Worm (Caenorhabditis elegans) whole organism, L4/young adult: ENCODE measurements around the gene lrr-1.

Source experiments
- W03F9.2 ChIP-seq: fragments of 150-350 bp; optimal IDR thresholded peaks from 2 replicates; lab custom pipeline; 2014; ENCODE audit warnings: missing biosample characterization, missing genetic modification characterization
- dao-5 ChIP-seq: sonication (generic microtip); optimal IDR thresholded peaks from 2 replicates; lab custom pipeline; 2016; ENCODE audit warnings: missing genotype, missing genetic modification characterization, moderate library complexity, missing compliant biosample characterization
- him-1 ChIP-seq: sonication (generic microtip); optimal IDR thresholded peaks from 2 replicates; lab custom pipeline; 2016; ENCODE audit warnings: missing genotype, missing genetic modification reagents, missing genetic modification characterization, missing compliant biosample characterization

The lrr-1 gene

DNA sequence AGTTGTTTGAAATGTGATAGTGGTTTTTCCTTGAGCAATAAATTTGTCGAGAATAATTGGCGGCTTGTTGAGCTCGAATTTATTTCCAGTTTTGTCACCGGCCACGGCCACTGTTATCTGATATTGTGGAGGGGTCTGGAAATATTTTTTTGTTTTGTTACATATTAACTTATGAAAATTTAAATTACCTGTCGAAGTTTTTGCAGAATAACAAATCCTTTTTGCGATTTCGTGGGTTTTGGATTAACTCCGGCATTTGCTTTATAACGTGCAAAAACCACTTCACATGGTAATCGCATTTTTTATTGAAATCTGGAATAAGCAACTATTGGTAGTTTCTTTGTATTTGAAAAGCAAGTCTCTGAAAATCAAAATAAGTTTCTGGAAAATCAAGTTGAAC lies at the start of gene lrr-1:
Gene lrr-1, minus strand, starts transcription at position 312 of the 400 bp plus-strand sequence.
- TF ChIP-seq W03F9.2 (tag; lab: Kevin White, UChicago) (no peak), him-1 (tag; lab: Kevin White, UChicago) (no peak), dao-5 (tag; lab: Kevin White, UChicago) (no peak)

DNA sequence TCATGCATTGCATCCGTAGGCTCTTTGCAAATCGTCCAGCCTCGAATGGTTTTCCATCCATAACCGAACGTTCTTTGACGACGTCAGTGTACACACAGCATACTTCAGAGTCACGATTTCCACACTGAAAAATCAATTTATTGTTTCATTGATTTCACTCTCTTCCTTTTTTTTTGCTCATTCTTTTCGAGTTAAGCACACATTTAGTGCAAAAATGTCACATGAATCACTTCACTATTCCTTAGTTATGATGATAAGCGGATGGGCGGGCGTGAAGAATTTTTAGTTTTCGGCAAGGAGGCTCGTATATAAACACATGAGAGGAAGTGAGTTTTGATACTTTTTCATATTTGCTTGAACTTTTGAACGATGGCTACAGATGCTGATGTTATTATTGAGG lies 49.2 kb upstream of the lrr-1 start, which contains the start of gene txt-9:
Gene txt-9, plus strand, starts transcription at position 336 of the 400 bp plus-strand sequence.
- TF ChIP-seq W03F9.2 (tag; lab: Kevin White, UChicago): no peak
- TF ChIP-seq him-1 (tag; lab: Kevin White, UChicago): no peak
- no peak for TF ChIP-seq dao-5 (tag; lab: Kevin White, UChicago)

DNA sequence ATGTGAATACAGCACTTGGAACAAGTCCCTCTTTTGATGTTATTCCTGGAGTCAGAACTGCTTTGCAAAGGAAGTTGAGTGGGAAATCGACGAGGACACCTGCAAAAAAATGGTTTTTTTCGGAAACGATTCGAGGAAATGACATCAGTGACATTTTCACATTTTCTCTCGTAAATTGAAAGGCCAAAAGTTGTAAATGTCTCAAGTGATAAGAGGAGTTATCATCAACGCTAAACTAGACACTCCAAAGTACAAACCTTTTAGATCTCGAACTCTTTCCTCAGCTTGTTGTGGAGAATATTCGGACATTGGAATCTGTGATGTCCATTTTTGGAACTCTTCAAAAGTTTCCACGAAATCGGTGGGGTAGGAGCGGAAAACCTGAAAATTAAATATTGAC lies 48.0 kb upstream of the lrr-1 start:
- TF ChIP-seq W03F9.2 (tag; lab: Kevin White, UChicago): no peak
- no peak for TF ChIP-seq him-1 (tag; lab: Kevin White, UChicago)
- no peak for TF ChIP-seq dao-5 (tag; lab: Kevin White, UChicago)

DNA sequence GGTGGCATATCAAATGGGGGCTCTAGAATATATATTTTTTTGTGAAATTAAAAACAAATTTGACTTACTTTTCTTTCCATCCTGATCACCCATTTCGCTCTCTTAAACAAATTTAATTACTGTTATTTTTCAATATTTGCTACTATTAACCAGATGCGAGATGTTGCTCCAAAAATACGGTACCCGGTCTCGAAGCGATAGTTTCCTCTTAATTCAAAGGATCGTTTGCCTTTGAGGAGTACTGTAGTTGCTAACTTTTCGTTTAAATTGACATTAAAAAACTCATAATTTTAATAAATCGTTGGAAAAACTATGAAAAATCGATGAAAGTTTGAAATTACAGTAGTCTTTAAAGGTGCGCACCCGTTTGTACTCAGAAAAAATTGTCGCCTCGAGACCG lies 47.1 kb upstream of the lrr-1 start, which contains the start of gene C04G6.4:
Gene C04G6.4, minus strand, starts transcription at position 101 of the 400 bp plus-strand sequence.
- TF ChIP-seq dao-5 (tag; lab: Kevin White, UChicago): no peak
- no peak for TF ChIP-seq W03F9.2 (tag; lab: Kevin White, UChicago)
- no peak for TF ChIP-seq him-1 (tag; lab: Kevin White, UChicago)

DNA sequence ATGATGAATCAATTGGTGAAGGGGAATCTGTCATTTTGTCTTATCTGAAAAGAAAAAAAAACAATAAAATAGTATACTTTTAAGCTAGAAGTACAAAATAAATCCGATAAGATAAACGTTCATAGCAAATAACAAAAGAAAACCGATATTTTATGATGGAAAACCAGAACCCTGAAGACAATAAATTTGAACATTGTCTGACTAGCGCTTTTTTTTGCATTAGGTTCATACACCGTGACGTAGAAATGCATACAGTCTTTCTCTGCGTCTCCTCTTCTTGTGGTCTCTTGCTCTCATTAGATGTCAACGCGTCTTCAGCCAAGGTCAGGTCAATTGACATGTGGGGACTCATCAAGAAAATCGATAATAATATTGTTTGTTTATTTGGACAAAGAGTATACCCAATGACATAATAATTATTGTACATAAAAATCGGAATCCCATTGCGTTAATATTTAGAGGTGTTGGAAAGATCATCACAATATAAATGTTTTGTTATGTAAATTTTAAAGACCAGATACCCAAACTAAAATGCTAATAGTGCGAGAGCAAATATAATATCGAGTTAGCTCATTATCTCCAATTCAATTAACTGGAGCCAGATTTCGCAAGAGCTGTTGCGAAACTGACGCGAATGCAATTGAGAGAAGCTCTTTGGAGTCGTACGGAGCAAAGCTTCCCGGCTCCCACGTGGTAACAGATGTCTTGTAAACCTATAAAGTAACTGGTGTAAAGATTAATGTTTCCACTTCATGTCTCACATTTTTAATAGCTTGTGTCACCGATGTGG lies 45.1 kb upstream of the lrr-1 start, which contains the start of gene dsh-2:
Gene dsh-2, minus strand, starts transcription at position 51 of the 790 bp plus-strand sequence.
- TF ChIP-seq dao-5 (tag; lab: Kevin White, UChicago): no peak
- TF ChIP-seq W03F9.2 (tag; lab: Kevin White, UChicago): peak; percentile 45

DNA sequence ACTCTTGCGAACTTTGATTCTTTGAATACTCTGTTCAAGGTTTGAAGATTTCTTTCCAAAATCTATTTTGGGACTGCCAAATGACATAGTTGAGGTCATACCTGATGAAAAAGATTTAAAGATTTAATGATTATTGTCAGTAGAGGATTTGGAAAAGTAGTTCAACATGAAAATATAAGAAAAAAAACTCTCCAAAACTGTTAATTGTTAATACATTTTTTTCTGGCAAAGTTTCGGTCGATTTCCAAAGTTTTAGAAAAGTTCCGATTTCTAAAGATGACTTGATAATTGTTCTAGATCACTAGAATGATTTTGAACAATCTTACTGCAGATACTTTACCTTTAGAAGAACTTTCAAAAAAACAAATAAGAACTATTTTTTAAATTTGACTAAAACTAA lies 35.0 kb upstream of the lrr-1 start, which contains the start of gene C27A2.7:
Gene C27A2.7, minus strand, starts transcription at position 101 of the 400 bp plus-strand sequence.
- no peak for TF ChIP-seq dao-5 (tag; lab: Kevin White, UChicago)
- TF ChIP-seq W03F9.2 (tag; lab: Kevin White, UChicago): no peak
- no peak for TF ChIP-seq him-1 (tag; lab: Kevin White, UChicago)

DNA sequence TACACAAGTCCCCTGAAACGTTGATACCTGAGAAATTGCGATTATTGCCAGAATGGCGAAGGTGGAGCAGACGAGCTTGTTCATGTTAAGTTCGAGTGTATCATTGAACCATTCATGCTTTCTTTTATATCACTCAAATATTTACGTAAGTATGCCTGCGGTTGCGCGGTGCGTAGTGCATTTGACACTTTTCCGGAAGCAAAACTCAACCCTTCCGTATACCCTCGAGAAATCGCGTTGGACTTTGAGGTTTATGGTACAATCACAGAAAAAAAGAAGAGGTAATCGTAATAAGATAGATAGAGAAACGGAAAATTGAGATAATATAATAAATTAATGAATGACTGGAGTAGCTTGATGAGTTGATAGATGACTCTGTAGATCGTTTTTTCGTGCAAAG lies 33.3 kb upstream of the lrr-1 start, which contains the start of gene idpb-2:
Gene idpb-2, minus strand, starts transcription at position 101 of the 400 bp plus-strand sequence.
- no peak for TF ChIP-seq him-1 (tag; lab: Kevin White, UChicago)
- TF ChIP-seq dao-5 (tag; lab: Kevin White, UChicago): no peak
- TF ChIP-seq W03F9.2 (tag; lab: Kevin White, UChicago): no peak

DNA sequence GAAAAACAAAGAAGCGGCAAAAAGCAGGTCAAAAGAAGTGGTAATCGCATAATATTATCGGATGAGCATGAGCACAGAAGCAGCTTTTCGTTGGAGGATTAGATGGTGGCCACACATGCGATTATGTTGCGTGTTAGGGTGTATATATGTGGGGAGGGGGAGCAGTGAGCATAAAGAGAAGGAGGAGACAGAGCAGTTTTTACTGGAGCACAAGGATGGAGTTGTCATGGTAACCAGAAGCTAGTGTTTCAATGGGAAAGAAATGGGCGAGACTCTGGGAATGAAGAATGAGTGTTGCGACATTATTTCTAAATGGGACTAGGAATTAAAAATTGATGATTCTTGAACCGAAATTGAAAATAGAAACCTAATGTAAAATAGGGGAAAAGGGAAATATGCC lies 31.7 kb upstream of the lrr-1 start, which contains the start of gene C27A2.8:
Gene C27A2.8, minus strand, starts transcription at position 117 of the 400 bp plus-strand sequence.
- TF ChIP-seq him-1 (tag; lab: Kevin White, UChicago): no peak
- TF ChIP-seq dao-5 (tag; lab: Kevin White, UChicago): no peak
- no peak for TF ChIP-seq W03F9.2 (tag; lab: Kevin White, UChicago)

DNA sequence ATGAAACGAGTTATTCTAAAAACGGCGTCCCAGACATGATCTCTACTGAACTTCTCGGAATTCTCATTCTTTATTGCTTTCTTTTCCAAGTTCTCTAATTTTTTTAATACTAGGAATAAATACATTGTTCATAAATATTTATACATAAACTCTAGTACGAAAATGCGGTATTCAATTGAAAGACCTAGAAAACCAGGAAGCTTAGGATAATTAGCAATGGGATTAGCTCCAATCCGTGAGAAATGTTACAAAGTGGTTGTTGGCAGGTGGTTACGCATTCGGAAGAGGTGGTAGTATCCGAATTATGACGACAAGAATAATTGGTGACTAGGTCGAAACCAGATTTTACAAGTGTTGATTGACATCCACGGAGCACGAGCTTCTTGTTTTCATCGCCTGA lies 30.7 kb upstream of the lrr-1 start:
- TF ChIP-seq W03F9.2 (tag; lab: Kevin White, UChicago): no peak
- TF ChIP-seq him-1 (tag; lab: Kevin White, UChicago): no peak
- no peak for TF ChIP-seq dao-5 (tag; lab: Kevin White, UChicago)

DNA sequence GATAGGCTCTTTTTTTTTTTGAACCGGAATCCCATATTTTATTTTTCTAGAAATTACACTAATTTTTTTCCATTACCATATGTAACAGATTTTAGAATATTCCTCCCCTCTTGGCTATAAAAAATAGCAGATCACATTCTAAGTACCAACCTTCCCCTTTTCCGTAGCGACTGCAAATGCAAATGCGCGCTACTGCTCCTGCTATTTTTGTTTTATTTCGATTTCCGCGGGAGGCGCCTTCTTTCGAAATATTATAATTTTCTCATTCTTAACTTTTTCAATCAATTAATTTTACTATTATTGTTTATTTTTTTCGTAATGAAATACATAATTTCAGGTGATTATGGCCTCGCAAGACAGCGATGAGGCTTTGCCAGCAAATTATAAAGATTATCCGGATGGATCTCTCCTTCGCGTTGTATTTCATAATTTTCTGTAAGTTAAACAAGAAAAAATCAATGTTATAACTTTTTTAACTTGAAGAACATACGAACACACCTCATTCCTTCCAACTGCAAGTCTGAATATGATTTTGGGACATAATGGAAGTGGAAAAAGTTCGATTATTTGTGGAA lies 25.6 kb upstream of the lrr-1 start, which contains the start of gene smc-5:
Gene smc-5, plus strand, starts transcription at position 332 of the 575 bp plus-strand sequence.
- TF ChIP-seq him-1 (tag; lab: Kevin White, UChicago) (no peak), dao-5 (tag; lab: Kevin White, UChicago) (no peak), W03F9.2 (tag; lab: Kevin White, UChicago) (no peak)

DNA sequence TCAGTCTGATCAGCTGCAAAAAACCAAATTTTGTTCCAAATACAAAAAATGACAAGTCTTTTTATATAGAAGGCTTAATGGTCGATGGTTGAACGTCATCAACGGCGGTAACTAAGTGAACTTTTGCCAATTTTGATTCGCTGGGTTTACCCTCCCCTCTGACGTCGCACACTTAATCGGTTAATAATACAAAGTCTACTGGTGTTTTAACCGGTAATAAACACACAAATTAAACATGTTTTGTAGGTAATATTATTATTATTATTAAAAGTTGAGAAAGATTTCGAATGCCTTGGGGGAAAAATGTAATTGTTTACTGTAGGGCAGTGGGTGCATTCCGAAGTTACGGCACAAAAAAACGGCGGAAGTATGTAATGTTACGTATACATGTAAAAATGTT lies 24.5 kb upstream of the lrr-1 start, which contains the start of gene pho-12:
Gene pho-12, minus strand, starts transcription at position 101 of the 400 bp plus-strand sequence.
- TF ChIP-seq him-1 (tag; lab: Kevin White, UChicago) (no peak), dao-5 (tag; lab: Kevin White, UChicago) (no peak), W03F9.2 (tag; lab: Kevin White, UChicago) (no peak)

DNA sequence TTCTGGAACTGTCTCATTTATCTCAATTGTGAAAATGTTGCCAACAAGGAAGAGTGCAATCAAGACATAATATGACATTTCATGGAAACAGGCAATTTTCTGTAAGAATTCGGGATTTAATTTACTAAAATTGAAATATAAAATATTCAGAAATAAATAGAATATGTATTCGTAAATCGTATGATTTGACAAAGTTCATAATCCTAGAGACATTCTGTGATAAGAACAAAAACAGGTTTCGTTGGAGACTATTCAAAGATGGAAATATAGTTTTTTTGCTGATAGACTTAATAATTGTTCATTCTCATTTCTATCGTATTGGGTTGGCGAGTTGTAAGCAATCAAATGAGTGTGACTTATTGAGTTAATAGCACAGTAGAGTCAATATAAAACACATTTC lies 21.8 kb upstream of the lrr-1 start, which contains the start of gene C27A2.12:
Gene C27A2.12, minus strand, starts transcription at position 101 of the 400 bp plus-strand sequence.
- TF ChIP-seq W03F9.2 (tag; lab: Kevin White, UChicago): no peak
- TF ChIP-seq him-1 (tag; lab: Kevin White, UChicago): no peak
- no peak for TF ChIP-seq dao-5 (tag; lab: Kevin White, UChicago)

DNA sequence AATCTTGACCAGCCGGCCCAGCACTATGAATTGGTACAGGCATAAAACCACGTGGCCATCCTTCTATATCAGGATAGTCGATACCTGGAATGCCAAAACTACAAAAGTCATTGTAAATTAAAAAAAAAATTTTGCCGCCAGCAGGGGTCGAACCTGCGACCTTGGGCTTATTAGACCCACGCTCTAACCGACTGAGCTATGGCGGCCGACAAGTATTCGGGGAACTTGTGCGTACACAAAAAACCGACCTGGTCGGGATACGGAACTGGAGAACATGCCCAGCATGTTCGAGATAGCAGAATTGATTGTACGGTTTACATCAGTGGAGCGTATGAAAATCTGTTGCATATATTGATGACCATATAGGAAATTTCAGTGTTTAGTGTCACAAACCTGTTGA lies 21.1 kb upstream of the lrr-1 start:
- TF ChIP-seq W03F9.2 (tag; lab: Kevin White, UChicago) (peak; percentile 12), dao-5 (tag; lab: Kevin White, UChicago) (peak; percentile 13), him-1 (tag; lab: Kevin White, UChicago) (peak; percentile 55)
